Worm (Caenorhabditis elegans): ENCODE data around the gene fbxa-202.
A peak's percentile ranks its signal among the peaks of the same experiment; 100 is the strongest.

- peak; percentile 78 for TF ChIP-seq nfya-1 (tag; optimal IDR thresholded peaks at IDR 0.05; ENCODE audit: insufficient read depth)
- TF ChIP-seq lin-39 (tag; optimal IDR thresholded peaks at IDR 0.05): no peak
- no peak for TF ChIP-seq elt-1 (tag; optimal IDR thresholded peaks at IDR 0.05)
- no peak for TF ChIP-seq nhr-12 (tag; optimal IDR thresholded peaks at IDR 0.05)
- TF ChIP-seq nhr-77 (tag; optimal IDR thresholded peaks at IDR 0.05): no peak
These were observed 14.1 kb downstream of the fbxa-202 start for ce11 chrV:6341078-6341638.
